Worm (Caenorhabditis elegans): ENCODE measurements around the gene C05C8.8.

The C05C8.8 gene

ce11 chrV:7237133-7237532 lies 17.9 kb downstream of the C05C8.8 start, which contains the start of gene hyls-1 (continued):
- peak; percentile 78 for TF ChIP-seq unc-130 (tag; optimal IDR thresholded peaks at IDR 0.05)
- no peak for TF ChIP-seq alr-1 (tag; optimal IDR thresholded peaks at IDR 0.05; ENCODE audit: borderline replicate concordance)
- TF ChIP-seq aly-2 (tag; optimal IDR thresholded peaks at IDR 0.05): peak; percentile 32
- peak; percentile 74 for TF ChIP-seq lin-39 (tag; optimal IDR thresholded peaks at IDR 0.05)
- TF ChIP-seq blmp-1 (tag; optimal IDR thresholded peaks at IDR 0.05): peak; percentile 73
- TF ChIP-seq hlh-17 (GFP tag; optimal IDR thresholded peaks at IDR 0.05; ENCODE audit: borderline replicate concordance): no peak

ce11 chrV:7237094-7237132 lies 18.1 kb downstream of the C05C8.8 start, which contains the start of gene hpo-9:
hpo-9 (minus strand) TSS chrV:7237130.
- TF ChIP-seq ces-1 (GFP tag; optimal IDR thresholded peaks at IDR 0.05) (no peak), C16A3.4 (tag; optimal IDR thresholded peaks at IDR 0.05) (no peak)

ce11 chrV:7236694-7237093 lies 18.3 kb downstream of the C05C8.8 start:
- TF ChIP-seq mef-2 (tag; optimal IDR thresholded peaks at IDR 0.05): no peak
- TF ChIP-seq efl-1 (optimal IDR thresholded peaks at IDR 0.05): no peak
- peak in 1 of 2 experiments; percentile 93 for TF ChIP-seq efl-1 (GFP tag; optimal IDR thresholded peaks at IDR 0.05 in 1 of 2)
- no peak for TF ChIP-seq aly-2 (tag; optimal IDR thresholded peaks at IDR 0.05)
- TF ChIP-seq nhr-11 (tag; optimal IDR thresholded peaks at IDR 0.05): no peak

ce11 chrV:7234726-7235125 lies 20.3 kb downstream of the C05C8.8 start, which contains the start of gene C05C8.5:
C05C8.5 (minus strand) TSS chrV:7234826.
- TF ChIP-seq ceh-8 (GFP tag; optimal IDR thresholded peaks at IDR 0.05) (no peak), pqm-1 (tag; optimal IDR thresholded peaks at IDR 0.05) (no peak), vab-15 (tag; optimal IDR thresholded peaks at IDR 0.05) (no peak), xbp-1 (tag; optimal IDR thresholded peaks at IDR 0.05) (no peak), blmp-1 (tag; optimal IDR thresholded peaks at IDR 0.05) (no peak), lin-15B (tag; optimal IDR thresholded peaks at IDR 0.05) (no peak), nhr-237 (tag; optimal IDR thresholded peaks at IDR 0.05) (no peak), nhr-90 (tag; optimal IDR thresholded peaks at IDR 0.05; ENCODE audit: poor library complexity) (no peak), Y116A8C.19 (tag; optimal IDR thresholded peaks at IDR 0.05; ENCODE audit: borderline replicate concordance) (no peak), ztf-11 (tag; optimal IDR thresholded peaks at IDR 0.05) (no peak), ama-1 (optimal IDR thresholded peaks at IDR 0.05) (no peak)

ce11 chrV:7231524-7231923 lies 23.5 kb downstream of the C05C8.8 start:
- TF ChIP-seq ceh-82 (tag; optimal IDR thresholded peaks at IDR 0.05) (no peak), nhr-28 (tag; optimal IDR thresholded peaks at IDR 0.05) (no peak), ceh-88 (GFP tag; IDR thresholded peaks at IDR 0.05) (no peak), egl-27 (tag; optimal IDR thresholded peaks at IDR 0.05) (no peak)

ce11 chrV:7230847-7231246 lies 24.1 kb downstream of the C05C8.8 start, which contains the start of the genes gei-6 and krr-1:
gei-6 (minus strand) TSS chrV:7230848.
krr-1 (plus strand) TSS chrV:7231190.
- TF ChIP-seq lsy-2 (tag; optimal IDR thresholded peaks at IDR 0.05) (peak; percentile 32 to 37), nhr-71 (tag; optimal IDR thresholded peaks at IDR 0.05) (peak; percentile 60), dsc-1 (tag; optimal IDR thresholded peaks at IDR 0.05) (peak; percentile 36), dpl-1 (GFP tag; optimal IDR thresholded peaks at IDR 0.05) (peak; percentile 36 to 57 (median 52)), unc-86 (tag; optimal IDR thresholded peaks at IDR 0.05) (peak; percentile 7), nhr-77 (tag; optimal IDR thresholded peaks at IDR 0.05) (no peak), mep-1 (tag; optimal IDR thresholded peaks at IDR 0.05) (peak; percentile 50), snu-23 (GFP tag; optimal IDR thresholded peaks at IDR 0.05) (peak; percentile 60), sptf-1 (tag; optimal IDR thresholded peaks at IDR 0.05) (no peak), ceh-82 (tag; optimal IDR thresholded peaks at IDR 0.05) (peak; percentile 7 to 52 (median 26)), vab-15 (tag; optimal IDR thresholded peaks at IDR 0.05) (no peak), nhr-28 (tag; optimal IDR thresholded peaks at IDR 0.05) (no peak), C16A3.4 (tag; optimal IDR thresholded peaks at IDR 0.05) (peak; percentile 59), mdl-1 (tag; optimal IDR thresholded peaks at IDR 0.05) (peak in 1 of 2 experiments; percentile 18), nhr-237 (tag; optimal IDR thresholded peaks at IDR 0.05) (no peak), C34B4.2 (tag; optimal IDR thresholded peaks at IDR 0.05) (no peak), nhr-20 (tag; optimal IDR thresholded peaks at IDR 0.05) (peak; percentile 42), nhr-90 (tag; optimal IDR thresholded peaks at IDR 0.05; ENCODE audit: poor library complexity) (peak; percentile 24), efl-1 (optimal IDR thresholded peaks at IDR 0.05) (peak; percentile 57 to 61), efl-1 (GFP tag; optimal IDR thresholded peaks at IDR 0.05 in 1 of 2) (peak; percentile 59 to 96), xbp-1 (tag; optimal IDR thresholded peaks at IDR 0.05) (peak; percentile 43), lin-39 (tag; optimal IDR thresholded peaks at IDR 0.05) (peak; percentile 18), skn-1 (tag; optimal IDR thresholded peaks at IDR 0.05) (peak; percentile 63), hlh-17 (GFP tag; optimal IDR thresholded peaks at IDR 0.05; ENCODE audit: borderline replicate concordance) (no peak), lin-35 (GFP tag; optimal IDR thresholded peaks at IDR 0.05) (peak; percentile 27 to 56), elt-3 (tag; optimal IDR thresholded peaks at IDR 0.05) (peak in 1 of 6 experiments; percentile 57), fos-1 (tag; optimal IDR thresholded peaks at IDR 0.05) (no peak), ztf-11 (tag; optimal IDR thresholded peaks at IDR 0.05) (peak in 1 of 2 experiments; percentile 5), fkh-4 (tag; optimal IDR thresholded peaks at IDR 0.05; ENCODE audit: borderline replicate concordance) (no peak)
